Fruit fly (Drosophila melanogaster) whole organism, embryonic: ENCODE measurements around the gene SPARC.
A peak's percentile ranks its signal among the peaks of the same experiment; 100 is the strongest.

Experiments
- BEAF-32 ChIP-seq: fragments of 200-800 bp; sonication (Bioruptor generic); optimal IDR thresholded peaks from 3 replicates; lab custom pipeline; 2017; ENCODE audit warnings: missing biosample characterization, missing genetic modification characterization, mild to moderate bottlenecking, moderate library complexity, missing genetic modification reagents
- Bdp1 ChIP-seq: fragments of 200-800 bp; sonication (Bioruptor generic); optimal IDR thresholded peaks from 3 replicates; lab custom pipeline; 2016; ENCODE audit warnings: missing biosample characterization, missing genetic modification characterization
- CG10147 ChIP-seq: fragments of 200-800 bp; sonication (Bioruptor generic); optimal IDR thresholded peaks from 2 replicates; lab custom pipeline; 2019; ENCODE audit warnings: missing biosample characterization, mild to moderate bottlenecking, missing genetic modification characterization, moderate library complexity
- CG13287 ChIP-seq: fragments of 200-800 bp; sonication (Bioruptor generic); IDR thresholded peaks from 2 replicates; pipeline ENCODE4 v1.3.6; 2022; ENCODE audit warnings: missing biosample characterization, missing genetic modification characterization; ENCODE audit not compliant: partially characterized antibody
- CG13424 ChIP-seq: fragments of 200-800 bp; sonication (Bioruptor generic); optimal IDR thresholded peaks from 2 replicates; lab custom pipeline; 2019; ENCODE audit warnings: missing biosample characterization, mild to moderate bottlenecking, missing genetic modification characterization, moderate library complexity
- CG14667 ChIP-seq: fragments of 200-800 bp; sonication (Bioruptor generic); IDR thresholded peaks from 2 replicates; pipeline ENCODE4 v1.3.6; 2022; ENCODE audit warnings: missing biosample characterization, missing genetic modification characterization
- CG15479 ChIP-seq: fragments of 200-800 bp; sonication (Bioruptor generic); optimal IDR thresholded peaks from 3 replicates; lab custom pipeline; 2019; ENCODE audit warnings: missing biosample characterization, mild to moderate bottlenecking, missing genetic modification characterization, moderate library complexity
- CG15514 ChIP-seq: fragments of 200-800 bp; sonication (Bioruptor generic); optimal IDR thresholded peaks from 3 replicates; lab custom pipeline; 2017; ENCODE audit warnings: missing biosample characterization, missing genetic modification characterization, mild to moderate bottlenecking, moderate library complexity, missing genetic modification reagents
- CG15696 ChIP-seq: fragments of 200-800 bp; sonication (Bioruptor generic); optimal IDR thresholded peaks from 2 replicates; lab custom pipeline; 2019; ENCODE audit warnings: missing biosample characterization, mild to moderate bottlenecking, missing genetic modification characterization, moderate library complexity
- CG16863 ChIP-seq: fragments of 200-800 bp; sonication (Bioruptor generic); optimal IDR thresholded peaks from 3 replicates; lab custom pipeline; 2016; ENCODE audit warnings: missing biosample characterization, missing genetic modification characterization
- CG17361 ChIP-seq: fragments of 200-800 bp; sonication (Bioruptor generic); IDR thresholded peaks from 3 replicates; pipeline ENCODE4 v1.3.6; 2022; ENCODE audit warnings: missing biosample characterization, missing genetic modification characterization
- CG17385 ChIP-seq: fragments of 200-800 bp; sonication (Bioruptor generic); optimal IDR thresholded peaks from 3 replicates; lab custom pipeline; 2018; ENCODE audit warnings: missing biosample characterization, mild to moderate bottlenecking, missing genetic modification characterization
- CG17612 ChIP-seq: fragments of 200-800 bp; sonication (Bioruptor generic); IDR thresholded peaks from 2 replicates; pipeline ENCODE4 v1.3.6; 2022; ENCODE audit warnings: missing biosample characterization, missing genetic modification characterization
- CG17912 ChIP-seq: fragments of 200-800 bp; sonication (Bioruptor generic); optimal IDR thresholded peaks from 2 replicates; lab custom pipeline; 2018; ENCODE audit warnings: missing biosample characterization, mild to moderate bottlenecking, missing genetic modification characterization
- CG18011 ChIP-seq: fragments of 200-800 bp; sonication (Bioruptor generic); optimal IDR thresholded peaks from 2 replicates; lab custom pipeline; 2017; ENCODE audit warnings: missing biosample characterization, missing genetic modification characterization, mild to moderate bottlenecking, moderate library complexity, missing genotype
- CG18619 ChIP-seq: fragments of 200-800 bp; sonication (Bioruptor generic); optimal IDR thresholded peaks from 3 replicates; lab custom pipeline; 2017; ENCODE audit warnings: missing biosample characterization, mild to moderate bottlenecking, missing genetic modification characterization
- CG2712 ChIP-seq: fragments of 200-800 bp; optimal IDR thresholded peaks from 3 replicates; lab custom pipeline; 2019; ENCODE audit warnings: missing biosample characterization, mild to moderate bottlenecking, missing genetic modification characterization, moderate library complexity
- CG31365 ChIP-seq: fragments of 200-800 bp; sonication (Bioruptor generic); optimal IDR thresholded peaks from 2 replicates; lab custom pipeline; 2018; ENCODE audit warnings: missing biosample characterization, mild to moderate bottlenecking, missing genetic modification characterization
- CG32772 ChIP-seq: fragments of 200-800 bp; sonication (Bioruptor generic); IDR thresholded peaks from 2 replicates; pipeline ENCODE4 v1.3.6; 2022; ENCODE audit warnings: missing biosample characterization, missing genetic modification characterization
- CG34376 ChIP-seq: fragments of 200-800 bp; sonication (Bioruptor generic); optimal IDR thresholded peaks from 2 replicates; lab custom pipeline; 2018; ENCODE audit warnings: missing biosample characterization, mild to moderate bottlenecking, missing genetic modification characterization
- CG3995 ChIP-seq: fragments of 200-800 bp; sonication (Bioruptor generic); optimal IDR thresholded peaks from 3 replicates; lab custom pipeline; 2016; ENCODE audit warnings: missing biosample characterization, missing genetic modification characterization
- CG42726 ChIP-seq: fragments of 200-800 bp; sonication (Bioruptor generic); IDR thresholded peaks from 2 replicates; pipeline ENCODE4 v1.3.6; 2022; ENCODE audit warnings: missing biosample characterization, missing genetic modification characterization; ENCODE audit not compliant: partially characterized antibody
- CG6654 ChIP-seq: fragments of 200-800 bp; sonication (Bioruptor generic); optimal IDR thresholded peaks from 2 replicates; lab custom pipeline; 2017; ENCODE audit warnings: missing biosample characterization, mild to moderate bottlenecking, missing genetic modification characterization
- CG8290 ChIP-seq, 3 experiments: fragments of 200-800 bp; sonication (Bioruptor generic); optimal IDR thresholded peaks; 2 replicates each; lab custom pipeline; 2016 to 2019; ENCODE audit warnings: missing biosample characterization in 3 of 3, missing genetic modification characterization in 3 of 3, mild to moderate bottlenecking in 2 of 3, moderate library complexity in 1 of 3
- CG9215 ChIP-seq: fragments of 200-800 bp; sonication (Bioruptor generic); IDR thresholded peaks from 2 replicates; pipeline ENCODE4 v1.3.6; 2022; ENCODE audit warnings: missing biosample characterization, missing genetic modification characterization
- CG9817 ChIP-seq: fragments of 200-800 bp; sonication (Bioruptor generic); optimal IDR thresholded peaks from 2 replicates; lab custom pipeline; 2018; ENCODE audit warnings: missing biosample characterization, mild to moderate bottlenecking, missing genetic modification characterization, moderate library complexity
- Dll ChIP-seq: fragments of 200-800 bp; sonication (Bioruptor generic); IDR thresholded peaks from 4 replicates; pipeline ENCODE4 v1.3.6; 2022; ENCODE audit warnings: missing biosample characterization, missing genetic modification characterization; ENCODE audit not compliant: partially characterized antibody
- ERR ChIP-seq: fragments of 200-800 bp; sonication (Bioruptor generic); optimal IDR thresholded peaks from 2 replicates; lab custom pipeline; 2016; ENCODE audit warnings: missing biosample characterization, missing genetic modification characterization
- Gsc ChIP-seq: fragments of 200-800 bp; sonication (Bioruptor generic); IDR thresholded peaks from 2 replicates; pipeline ENCODE4 v1.3.6; 2022; ENCODE audit warnings: missing biosample characterization, missing genetic modification characterization
- Lim3 ChIP-seq: fragments of 200-800 bp; sonication (Bioruptor generic); IDR thresholded peaks from 2 replicates; pipeline ENCODE4 v1.3.6; 2022; ENCODE audit warnings: missing biosample characterization, missing genetic modification characterization
- NC2β ChIP-seq: fragments of 200-800 bp; sonication (Bioruptor generic); optimal IDR thresholded peaks from 2 replicates; lab custom pipeline; 2016; ENCODE audit warnings: missing biosample characterization, missing genetic modification characterization
- Neu2 ChIP-seq: fragments of 200-800 bp; sonication (Bioruptor generic); optimal IDR thresholded peaks from 3 replicates; lab custom pipeline; 2016; ENCODE audit warnings: missing biosample characterization, missing genetic modification characterization, borderline replicate concordance
- Oaz ChIP-seq: fragments of 200-800 bp; sonication (Bioruptor generic); IDR thresholded peaks from 2 replicates; pipeline ENCODE4 v1.3.6; 2022; ENCODE audit warnings: missing biosample characterization, missing genetic modification characterization
- Scr ChIP-seq: fragments of 200-800 bp; sonication (Bioruptor generic); IDR thresholded peaks from 2 replicates; pipeline ENCODE4 v1.3.6; 2022; ENCODE audit warnings: missing biosample characterization, missing genetic modification characterization; ENCODE audit not compliant: partially characterized antibody
- Ssrp ChIP-seq: fragments of 200-800 bp; sonication (Bioruptor generic); optimal IDR thresholded peaks from 2 replicates; lab custom pipeline; 2018; ENCODE audit warnings: missing biosample characterization, mild to moderate bottlenecking, missing genetic modification characterization, moderate library complexity
- YL-1 ChIP-seq: fragments of 200-800 bp; sonication (Bioruptor generic); optimal IDR thresholded peaks from 3 replicates; lab custom pipeline; 2017; ENCODE audit warnings: missing biosample characterization, mild to moderate bottlenecking, missing genetic modification characterization
- al ChIP-seq: fragments of 200-800 bp; sonication (Bioruptor generic); IDR thresholded peaks from 2 replicates; pipeline ENCODE4 v1.3.6; 2022; ENCODE audit warnings: missing biosample characterization, missing genetic modification characterization
- ap ChIP-seq: fragments of 200-800 bp; sonication (Bioruptor generic); IDR thresholded peaks from 2 replicates; pipeline ENCODE4 v1.3.6; 2022; ENCODE audit warnings: missing biosample characterization, missing genetic modification characterization
- bsh ChIP-seq, 2 experiments: fragments of 200-800 bp; sonication (Bioruptor generic); optimal IDR thresholded peaks; 2 replicates each; lab custom pipeline; 2017 to 2018; ENCODE audit warnings: mild to moderate bottlenecking in 2 of 2, missing biosample characterization in 2 of 2, missing genetic modification characterization in 2 of 2, moderate library complexity in 1 of 2
- cato ChIP-seq: fragments of 200-800 bp; sonication (Bioruptor generic); optimal IDR thresholded peaks from 2 replicates; lab custom pipeline; 2016; ENCODE audit warnings: missing biosample characterization, missing genetic modification characterization, borderline replicate concordance
- dimm ChIP-seq: fragments of 200-800 bp; sonication (Bioruptor generic); IDR thresholded peaks from 2 replicates; pipeline ENCODE4 v1.3.6; 2022; ENCODE audit warnings: missing biosample characterization, missing genetic modification characterization
- gem ChIP-seq: fragments of 200-800 bp; sonication (Bioruptor generic); optimal IDR thresholded peaks from 2 replicates; lab custom pipeline; 2019; ENCODE audit warnings: missing biosample characterization, mild to moderate bottlenecking, missing genetic modification characterization, moderate library complexity
- nerfin-2 ChIP-seq: fragments of 200-800 bp; sonication (Bioruptor generic); IDR thresholded peaks from 2 replicates; pipeline ENCODE4 v1.3.6; 2022; ENCODE audit warnings: missing biosample characterization, missing genetic modification characterization; ENCODE audit not compliant: partially characterized antibody
- nmo ChIP-seq: fragments of 200-800 bp; sonication (Bioruptor generic); optimal IDR thresholded peaks from 2 replicates; lab custom pipeline; 2018; ENCODE audit warnings: missing biosample characterization, mild to moderate bottlenecking, missing genetic modification characterization, moderate library complexity
- pita ChIP-seq: fragments of 200-800 bp; sonication (Bioruptor generic); optimal IDR thresholded peaks from 2 replicates; lab custom pipeline; 2017; ENCODE audit warnings: missing biosample characterization, mild to moderate bottlenecking, missing genetic modification characterization
- pros ChIP-seq: fragments of 200-800 bp; sonication (Bioruptor generic); optimal IDR thresholded peaks from 3 replicates; lab custom pipeline; 2019; ENCODE audit warnings: missing biosample characterization, mild to moderate bottlenecking, missing genetic modification characterization, moderate library complexity
- pzg ChIP-seq: fragments of 200-800 bp; sonication (Bioruptor generic); optimal IDR thresholded peaks from 3 replicates; lab custom pipeline; 2018; ENCODE audit warnings: missing biosample characterization, mild to moderate bottlenecking, missing genetic modification characterization, moderate library complexity
- rib ChIP-seq: fragments of 200-800 bp; sonication (Bioruptor generic); IDR thresholded peaks from 2 replicates; pipeline ENCODE4 v1.3.6; 2022; ENCODE audit warnings: missing biosample characterization, missing genetic modification characterization
- sisA ChIP-seq: fragments of 200-800 bp; sonication (Bioruptor generic); IDR thresholded peaks from 2 replicates; pipeline ENCODE4 v1.3.6; 2022; ENCODE audit warnings: missing biosample characterization, missing genetic modification characterization
- vnd ChIP-seq: fragments of 200-800 bp; sonication (Bioruptor generic); IDR thresholded peaks from 3 replicates; pipeline ENCODE4 v1.3.6; 2022; ENCODE audit warnings: missing biosample characterization, missing genetic modification characterization; ENCODE audit not compliant: partially characterized antibody

SPARC gene

DNA sequence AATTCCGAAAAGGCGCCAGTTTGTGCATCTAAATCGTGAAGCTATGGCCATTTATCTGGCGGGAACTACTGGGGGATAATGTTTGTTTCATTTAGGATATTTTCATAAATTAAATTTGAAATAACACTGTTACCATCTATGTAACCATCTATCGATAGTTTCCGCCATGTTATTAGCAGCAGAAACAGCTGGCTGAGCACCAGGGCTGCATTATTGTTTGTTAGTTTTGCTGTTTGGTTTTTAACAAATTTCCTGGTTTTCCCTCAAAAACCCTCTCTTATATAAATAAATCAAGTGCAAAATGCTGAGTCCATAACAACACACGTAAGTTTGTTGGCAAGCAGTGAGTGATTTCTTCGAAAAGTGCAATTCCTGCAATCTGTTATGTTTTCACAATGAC lies 4.6 kb upstream of the SPARC start, which contains the start of gene CG5500:
TSS of gene CG5500 (plus strand) at position 199 of the 400 bp plus-strand sequence.
- TF ChIP-seq CG42726 (GFP tag; lab: Robert Waterston, UW) (no peak), Dll (GFP tag; lab: Robert Waterston, UW) (peak; percentile 10; the same call in 3 of the 4 replicates), pzg (GFP tag; lab: Kevin White, UChicago) (peak; percentile 50), CG34376 (GFP tag; lab: Kevin White, UChicago) (peak; percentile 6), nerfin-2 (GFP tag; lab: Robert Waterston, UW) (0 out of 2 replicates have a peak, but pooled peaks have one; percentile 13), pros (GFP tag; lab: Kevin White, UChicago) (no peak), NC2β (GFP tag; lab: Kevin White, UChicago) (no peak), CG10147 (GFP tag; lab: Kevin White, UChicago) (no peak), YL-1 (GFP tag; lab: Kevin White, UChicago) (no peak), CG17612 (GFP tag; lab: Robert Waterston, UW) (no peak), CG31365 (tag; lab: Kevin White, UChicago) (no peak), CG6654 (GFP tag; lab: Kevin White, UChicago) (no peak), CG15696 (tag; lab: Kevin White, UChicago) (no peak), CG17385 (GFP tag; lab: Kevin White, UChicago) (no peak), CG13424 (tag; lab: Kevin White, UChicago) (no peak), CG15514 (GFP tag; lab: Kevin White, UChicago) (peak; percentile 56), CG9215 (GFP tag; lab: Robert Waterston, UW) (no peak), CG32772 (GFP tag; lab: Robert Waterston, UW) (no peak), dimm (GFP tag; lab: Robert Waterston, UW) (no peak), pita (GFP tag; lab: Kevin White, UChicago) (no peak), gem (tag; lab: Kevin White, UChicago) (no peak), CG16863 (GFP tag; lab: Kevin White, UChicago) (no peak), nmo (no peak), vnd (GFP tag; lab: Robert Waterston, UW) (no peak), CG18619 (GFP tag; lab: Kevin White, UChicago) (no peak), CG17361 (GFP tag; lab: Robert Waterston, UW) (no peak), Ssrp (no peak), Lim3 (GFP tag; lab: Robert Waterston, UW) (no peak), CG15479 (GFP tag; lab: Kevin White, UChicago) (no peak), Bdp1 (GFP tag; lab: Kevin White, UChicago) (no peak), rib (GFP tag; lab: Robert Waterston, UW) (no peak), bsh (GFP tag; optimal IDR thresholded peaks at IDR 0.05; lab: Kevin White, UChicago) (no peak), BEAF-32 (GFP tag; lab: Kevin White, UChicago) (peak; percentile 63), CG14667 (GFP tag; lab: Robert Waterston, UW) (no peak), CG18011 (GFP tag; lab: Kevin White, UChicago) (no peak), CG13287 (GFP tag; lab: Robert Waterston, UW) (peak; percentile 69), ERR (GFP tag; lab: Kevin White, UChicago) (no peak), Oaz (no peak), ap (GFP tag; lab: Robert Waterston, UW) (no peak), CG2712 (peak; percentile 2), Neu2 (GFP tag; lab: Kevin White, UChicago) (no peak), CG8290 (GFP tag; optimal IDR thresholded peaks at IDR 0.05; lab: Kevin White, UChicago) (peak; percentile 8), CG8290 (tag; optimal IDR thresholded peaks at IDR 0.05; lab: Kevin White, UChicago) (peak in 1 of 2 experiments; percentile 32), Gsc (GFP tag; lab: Robert Waterston, UW) (no peak), al (GFP tag; lab: Robert Waterston, UW) (no peak), CG3995 (no peak), Scr (GFP tag; lab: Robert Waterston, UW) (peak; percentile 43), sisA (GFP tag; lab: Robert Waterston, UW) (no peak), CG17912 (GFP tag; lab: Kevin White, UChicago) (no peak), CG9817 (no peak), cato (GFP tag; lab: Kevin White, UChicago) (no peak)
